Fruit fly (Drosophila melanogaster) whole organism, embryonic: ENCODE results near the gene dgt1.

Source experiments
- CG12219 ChIP-seq: fragments of 200-800 bp; sonication (Bioruptor generic); optimal IDR thresholded peaks from 3 replicates; lab custom pipeline; 2018; ENCODE audit warnings: missing biosample characterization, mild to moderate bottlenecking, missing genetic modification characterization
- CG15479 ChIP-seq: fragments of 200-800 bp; sonication (Bioruptor generic); optimal IDR thresholded peaks from 3 replicates; lab custom pipeline; 2019; ENCODE audit warnings: missing biosample characterization, mild to moderate bottlenecking, missing genetic modification characterization, moderate library complexity
- CG17802 ChIP-seq: fragments of 200-800 bp; sonication (Bioruptor generic); optimal IDR thresholded peaks from 2 replicates; lab custom pipeline; 2018; ENCODE audit warnings: missing biosample characterization, mild to moderate bottlenecking, missing genetic modification characterization, moderate library complexity
- CG18599 ChIP-seq: fragments of 200-800 bp; sonication (Bioruptor generic); optimal IDR thresholded peaks from 3 replicates; lab custom pipeline; 2017; ENCODE audit warnings: missing biosample characterization, missing genetic modification characterization, mild to moderate bottlenecking, moderate library complexity, missing genetic modification reagents
- CG2678 ChIP-seq: fragments of 200-800 bp; sonication (Bioruptor generic); optimal IDR thresholded peaks from 3 replicates; lab custom pipeline; 2019; ENCODE audit warnings: missing biosample characterization, mild to moderate bottlenecking, missing genetic modification characterization, moderate library complexity
- CG30020 ChIP-seq: fragments of 200-800 bp; optimal IDR thresholded peaks from 2 replicates; lab custom pipeline; 2019; ENCODE audit warnings: missing biosample characterization, mild to moderate bottlenecking, missing genetic modification characterization, moderate library complexity
- CG31441 ChIP-seq: fragments of 200-800 bp; sonication (Bioruptor generic); IDR thresholded peaks from 2 replicates; pipeline ENCODE4 v1.3.6; 2022; ENCODE audit warnings: missing biosample characterization, missing genetic modification characterization
- CG3163 ChIP-seq: fragments of 200-800 bp; sonication (Bioruptor generic); optimal IDR thresholded peaks from 3 replicates; lab custom pipeline; 2016; ENCODE audit warnings: missing biosample characterization, missing genetic modification characterization
- CG32532 ChIP-seq: fragments of 200-800 bp; sonication (Bioruptor generic); IDR thresholded peaks from 2 replicates; pipeline ENCODE4 v1.3.6; 2022; ENCODE audit warnings: missing biosample characterization, missing genetic modification characterization
- CG34422 ChIP-seq: fragments of 200-800 bp; sonication (Bioruptor generic); IDR thresholded peaks from 3 replicates; pipeline ENCODE4 v1.3.6; 2022; ENCODE audit warnings: missing biosample characterization, missing genetic modification characterization
- CG3838 ChIP-seq: fragments of 200-800 bp; sonication (Bioruptor generic); optimal IDR thresholded peaks from 3 replicates; lab custom pipeline; 2016; ENCODE audit warnings: missing biosample characterization, missing genetic modification characterization
- CG5180 ChIP-seq: fragments of 200-800 bp; sonication (Bioruptor generic); optimal IDR thresholded peaks from 3 replicates; lab custom pipeline; 2017; ENCODE audit warnings: missing biosample characterization, missing genetic modification characterization, mild to moderate bottlenecking, moderate library complexity, missing genetic modification reagents
- CG5953 ChIP-seq: fragments of 200-800 bp; sonication (Bioruptor generic); IDR thresholded peaks from 2 replicates; pipeline ENCODE4 v1.3.6; 2022; ENCODE audit warnings: missing biosample characterization, missing genetic modification characterization
- CG8281 ChIP-seq: fragments of 200-800 bp; sonication (Bioruptor generic); optimal IDR thresholded peaks from 2 replicates; lab custom pipeline; 2018; ENCODE audit warnings: missing biosample characterization, mild to moderate bottlenecking, missing genetic modification characterization, moderate library complexity
- Chrac-16 ChIP-seq: fragments of 200-800 bp; sonication (Bioruptor generic); optimal IDR thresholded peaks from 3 replicates; lab custom pipeline; 2016; ENCODE audit warnings: missing biosample characterization, missing genetic modification characterization
- CrebB ChIP-seq: fragments of 200-800 bp; sonication (Bioruptor generic); optimal IDR thresholded peaks from 3 replicates; lab custom pipeline; 2018; ENCODE audit warnings: missing biosample characterization, mild to moderate bottlenecking, missing genetic modification characterization
- D19A ChIP-seq: fragments of 200-800 bp; optimal IDR thresholded peaks from 3 replicates; lab custom pipeline; 2019; ENCODE audit warnings: missing biosample characterization, mild to moderate bottlenecking, missing genetic modification characterization, moderate library complexity
- Dbx ChIP-seq: fragments of 200-800 bp; sonication (Bioruptor generic); IDR thresholded peaks from 3 replicates; pipeline ENCODE4 v1.3.6; 2022; ENCODE audit warnings: missing biosample characterization, missing genetic modification characterization
- Deaf1 ChIP-seq: fragments of 200-800 bp; optimal IDR thresholded peaks from 3 replicates; lab custom pipeline; 2019; ENCODE audit warnings: missing biosample characterization, mild to moderate bottlenecking, missing genetic modification characterization, moderate library complexity
- HLH4C ChIP-seq: fragments of 200-800 bp; sonication (Bioruptor generic); IDR thresholded peaks from 3 replicates; pipeline ENCODE4 v1.3.6; 2022; ENCODE audit warnings: missing biosample characterization, missing genetic modification characterization; ENCODE audit not compliant: partially characterized antibody
- Hr78 ChIP-seq, 2 experiments: fragments of 200-800 bp in 1 of 2; fragments of >200 bp in 1 of 2; sonication (Bioruptor generic) in 1 of 2; optimal IDR thresholded peaks; 2 replicates each; lab custom pipeline; 2017 to 2019; ENCODE audit warnings: missing biosample characterization in 2 of 2, missing genetic modification characterization in 2 of 2, mild to moderate bottlenecking in 1 of 2, moderate library complexity in 1 of 2
- Jarid2 ChIP-seq: fragments of 200-800 bp; sonication (Bioruptor generic); optimal IDR thresholded peaks from 3 replicates; lab custom pipeline; 2017; ENCODE audit warnings: mild to moderate bottlenecking, missing biosample characterization, missing genetic modification reagents, missing genetic modification characterization
- MBD-R2 ChIP-seq: fragments of 200-800 bp; sonication (Bioruptor generic); IDR thresholded peaks from 2 replicates; pipeline ENCODE4 v1.3.6; 2022; ENCODE audit warnings: missing biosample characterization, missing genetic modification characterization
- NFAT ChIP-seq: fragments of 200-800 bp; sonication (Bioruptor generic); IDR thresholded peaks from 2 replicates; pipeline ENCODE4 v1.3.6; 2022; ENCODE audit warnings: missing biosample characterization, missing genetic modification characterization
- NK7.1 ChIP-seq: fragments of 200-800 bp; sonication (Bioruptor generic); optimal IDR thresholded peaks from 3 replicates; lab custom pipeline; 2016; ENCODE audit warnings: missing biosample characterization, missing genetic modification characterization
- Scr ChIP-seq: fragments of 200-800 bp; sonication (Bioruptor generic); IDR thresholded peaks from 2 replicates; pipeline ENCODE4 v1.3.6; 2022; ENCODE audit warnings: missing biosample characterization, missing genetic modification characterization; ENCODE audit not compliant: partially characterized antibody
- Sox102F ChIP-seq: fragments of 200-800 bp; sonication (Bioruptor generic); optimal IDR thresholded peaks from 2 replicates; lab custom pipeline; 2018; ENCODE audit warnings: missing biosample characterization, mild to moderate bottlenecking, missing genetic modification characterization, moderate library complexity
- Xrp1 ChIP-seq: fragments of 200-800 bp; sonication (Bioruptor generic); IDR thresholded peaks from 2 replicates; pipeline ENCODE4 v1.3.6; 2022; ENCODE audit warnings: missing biosample characterization, missing genetic modification characterization
- aop ChIP-seq: fragments of 200-800 bp; sonication (Bioruptor generic); IDR thresholded peaks from 2 replicates; pipeline ENCODE4 v1.3.6; 2022; ENCODE audit warnings: missing biosample characterization, missing genetic modification characterization
- ara ChIP-seq: fragments of 200-800 bp; sonication (Bioruptor generic); IDR thresholded peaks from 2 replicates; pipeline ENCODE4 v1.3.6; 2022; ENCODE audit warnings: missing biosample characterization, missing genetic modification characterization
- az2 ChIP-seq: fragments of 200-800 bp; sonication (Bioruptor generic); optimal IDR thresholded peaks from 3 replicates; lab custom pipeline; 2016; ENCODE audit warnings: missing biosample characterization, missing genetic modification characterization
- bbx ChIP-seq: fragments of 200-800 bp; sonication (Bioruptor generic); IDR thresholded peaks from 2 replicates; pipeline ENCODE4 v1.3.6; 2022; ENCODE audit warnings: missing biosample characterization, missing genetic modification characterization; ENCODE audit not compliant: partially characterized antibody
- cg ChIP-seq: fragments of 200-800 bp; sonication (Bioruptor generic); optimal IDR thresholded peaks from 3 replicates; lab custom pipeline; 2019; ENCODE audit warnings: missing biosample characterization, mild to moderate bottlenecking, missing genetic modification characterization, moderate library complexity
- ci ChIP-seq: fragments of 200-800 bp; sonication (Bioruptor generic); IDR thresholded peaks from 3 replicates; pipeline ENCODE4 v1.3.6; 2022; ENCODE audit warnings: missing biosample characterization, missing genetic modification characterization
- gcm2 ChIP-seq: fragments of 200-800 bp; sonication (Bioruptor generic); optimal IDR thresholded peaks from 2 replicates; lab custom pipeline; 2016; ENCODE audit warnings: missing biosample characterization, missing genetic modification characterization
- knrl ChIP-seq: fragments of 200-800 bp; sonication (Bioruptor generic); IDR thresholded peaks from 3 replicates; pipeline ENCODE4 v1.3.6; 2022; ENCODE audit warnings: missing biosample characterization, missing genetic modification characterization; ENCODE audit not compliant: partially characterized antibody
- lov ChIP-seq, 2 experiments: fragments of 200-800 bp in 1 of 2; fragments of >200 bp in 1 of 2; sonication (Bioruptor generic) in 1 of 2; IDR thresholded peaks in 1 of 2; optimal IDR thresholded peaks in 1 of 2; 2 replicates in 1 of 2; 3 replicates in 1 of 2; pipeline versions ENCODE4 v1.3.6 to Lab custom; 2017 to 2022; ENCODE audit warnings: missing biosample characterization in 1 of 2, missing genetic modification characterization in 1 of 2
- mld ChIP-seq: fragments of 200-800 bp; sonication (Bioruptor generic); IDR thresholded peaks from 3 replicates; pipeline ENCODE4 v1.3.6; 2022; ENCODE audit warnings: missing biosample characterization, missing genetic modification characterization; ENCODE audit not compliant: partially characterized antibody
- nerfin-2 ChIP-seq: fragments of 200-800 bp; sonication (Bioruptor generic); IDR thresholded peaks from 2 replicates; pipeline ENCODE4 v1.3.6; 2022; ENCODE audit warnings: missing biosample characterization, missing genetic modification characterization; ENCODE audit not compliant: partially characterized antibody
- nmo ChIP-seq: fragments of 200-800 bp; sonication (Bioruptor generic); optimal IDR thresholded peaks from 2 replicates; lab custom pipeline; 2018; ENCODE audit warnings: missing biosample characterization, mild to moderate bottlenecking, missing genetic modification characterization, moderate library complexity
- otp ChIP-seq: fragments of 200-800 bp; sonication (Bioruptor generic); IDR thresholded peaks from 3 replicates; pipeline ENCODE4, ENCODE4 v1.3.6; 2022; ENCODE audit warnings: missing biosample characterization, missing genetic modification characterization
- sens ChIP-seq: fragments of 200-800 bp; sonication (Bioruptor generic); peaks from one replicate; lab custom pipeline; 2016; ENCODE audit warnings: missing biosample characterization, missing genetic modification characterization
- sens-2 ChIP-seq: fragments of 200-800 bp; sonication (Bioruptor generic); IDR thresholded peaks from 2 replicates; pipeline ENCODE4 v1.3.6; 2022; ENCODE audit warnings: missing biosample characterization, missing genetic modification characterization
- unc-4 ChIP-seq: fragments of 200-800 bp; sonication (Bioruptor generic); IDR thresholded peaks from 2 replicates; pipeline ENCODE4 v1.3.6; 2022; ENCODE audit warnings: missing biosample characterization, missing genetic modification characterization; ENCODE audit not compliant: partially characterized antibody
- usp ChIP-seq: fragments of >200 bp; optimal IDR thresholded peaks from 2 replicates; lab custom pipeline; 2017; ENCODE audit warnings: missing biosample characterization, missing genetic modification characterization
- yki ChIP-seq: fragments of >200 bp; optimal IDR thresholded peaks from 3 replicates; lab custom pipeline; 2018
- z ChIP-seq: fragments of 200-800 bp; sonication (Bioruptor generic); IDR thresholded peaks from 3 replicates; pipeline ENCODE4 v1.3.6; 2022; ENCODE audit warnings: missing biosample characterization, missing genetic modification characterization
- zen2 ChIP-seq: fragments of 200-800 bp; sonication (Bioruptor generic); IDR thresholded peaks from 3 replicates; pipeline ENCODE4 v1.3.6; 2022; ENCODE audit warnings: missing biosample characterization, missing genetic modification characterization; ENCODE audit not compliant: partially characterized antibody

The dgt1 gene

DNA sequence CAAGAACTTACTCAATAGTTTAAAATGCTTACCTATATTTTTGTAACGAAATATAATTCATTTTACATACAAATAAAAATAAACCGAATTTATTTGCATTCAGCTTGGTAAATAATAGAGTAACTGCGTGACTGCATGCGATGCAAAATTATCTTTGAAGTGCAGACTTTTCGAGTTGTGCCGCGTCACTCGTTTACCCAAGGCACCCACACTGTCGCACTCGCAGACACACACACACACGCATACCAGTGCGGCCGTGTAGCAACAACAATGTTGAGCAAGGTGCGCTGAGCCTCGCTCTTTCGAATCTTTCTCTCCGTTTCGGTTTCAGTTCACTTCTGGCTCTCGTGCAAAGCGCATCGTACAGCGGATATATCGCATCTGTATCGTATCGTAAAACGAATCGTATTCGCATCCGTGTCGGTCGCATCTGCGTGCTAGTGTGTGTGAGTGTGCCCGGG is 19.5 kb upstream of the dgt1 start, which contains the start of gene CG31038 (continued):
- peak; percentile 76 for TF ChIP-seq sens (GFP tag; lab: Kevin White, UChicago)
- no peak for TF ChIP-seq gcm2 (GFP tag; lab: Kevin White, UChicago)
- peak; percentile 10 for TF ChIP-seq CG2678 (tag; lab: Kevin White, UChicago)
- TF ChIP-seq aop = 0 out of 2 replicates have a peak, but pooled peaks have one; percentile 3
- peak; percentile 40 for TF ChIP-seq CrebB (tag; lab: Kevin White, UChicago)
- peak; percentile 10 for TF ChIP-seq Sox102F (GFP tag; lab: Kevin White, UChicago)
- peak; percentile 79 for TF ChIP-seq CG3163
- TF ChIP-seq Chrac-16 = no peak
- peak; percentile 47; the same call in 1 of the 3 replicates for TF ChIP-seq Dbx
- peak; percentile 15 for TF ChIP-seq CG18599
- peak; percentile 40; the same call in 1 of the 2 replicates for TF ChIP-seq NFAT
- TF ChIP-seq Scr = peak; percentile 48
- no peak for TF ChIP-seq lov (optimal IDR thresholded peaks at IDR 0.05; lab: Kevin White, UChicago)
- TF ChIP-seq lov (GFP tag; IDR thresholded peaks at IDR 0.05; lab: Robert Waterston, UW) = 0 out of 3 replicates have a peak, but pooled peaks have one; percentile 40
- TF ChIP-seq z (GFP tag; lab: Robert Waterston, UW) = peak; percentile 80
- TF ChIP-seq unc-4 (GFP tag; lab: Robert Waterston, UW) = peak; percentile 40; the same call in 1 of the 2 replicates
- TF ChIP-seq CG17802 (tag; lab: Kevin White, UChicago) = no peak
- TF ChIP-seq CG8281 (tag; lab: Kevin White, UChicago) = no peak
- peak; percentile 1 for TF ChIP-seq NK7.1 (GFP tag; lab: Kevin White, UChicago)
- TF ChIP-seq ara (GFP tag; lab: Robert Waterston, UW) = peak; percentile 61; the same call in 1 of the 2 replicates
- TF ChIP-seq mld (GFP tag; lab: Robert Waterston, UW) = no peak
- TF ChIP-seq usp = no peak
- TF ChIP-seq MBD-R2 (GFP tag; lab: Robert Waterston, UW) = peak; percentile 29; the same call in 1 of the 2 replicates
- TF ChIP-seq otp (GFP tag; lab: Robert Waterston, UW) = peak; percentile 29; the same call in 1 of the 3 replicates
- peak; percentile 97 for TF ChIP-seq cg (GFP tag; lab: Kevin White, UChicago)
- TF ChIP-seq yki (lab: Kevin White, UChicago) = peak; percentile 67
- TF ChIP-seq D19A (tag; lab: Kevin White, UChicago) = peak; percentile 91
- TF ChIP-seq CG12219 (GFP tag; lab: Kevin White, UChicago) = peak; percentile 42
- TF ChIP-seq ci (GFP tag; lab: Robert Waterston, UW) = peak; percentile 84; the same call in 2 of the 3 replicates
- TF ChIP-seq Deaf1 = peak; percentile 78
- peak; percentile 41; the same call in 1 of the 2 replicates for TF ChIP-seq sens-2 (GFP tag; lab: Robert Waterston, UW)
- peak; percentile 71; the same call in 1 of the 3 replicates for TF ChIP-seq CG34422 (GFP tag; lab: Robert Waterston, UW)
- peak; percentile 24 for TF ChIP-seq CG31441 (GFP tag; lab: Robert Waterston, UW)
- TF ChIP-seq Jarid2 (GFP tag; lab: Kevin White, UChicago) = peak; percentile 96
- no peak for TF ChIP-seq CG5953 (GFP tag; lab: Robert Waterston, UW)
- peak; percentile 85 for TF ChIP-seq CG15479 (GFP tag; lab: Kevin White, UChicago)
- TF ChIP-seq HLH4C = peak; percentile 42; the same call in 1 of the 3 replicates
- 0 out of 2 replicates have a peak, but pooled peaks have one; percentile 15 for TF ChIP-seq CG32532 (GFP tag; lab: Robert Waterston, UW)
- TF ChIP-seq CG5180 (GFP tag; lab: Kevin White, UChicago) = peak; percentile 23
- TF ChIP-seq nmo (GFP tag; lab: Kevin White, UChicago) = peak; percentile 23
- TF ChIP-seq zen2 (GFP tag; lab: Robert Waterston, UW) = peak; percentile 74; the same call in 2 of the 3 replicates
- no peak for TF ChIP-seq az2 (GFP tag; lab: Kevin White, UChicago)
- TF ChIP-seq CG30020 (tag; lab: Kevin White, UChicago) = no peak
- TF ChIP-seq nerfin-2 (GFP tag; lab: Robert Waterston, UW) = no peak
- peak; percentile 28; the same call in 1 of the 2 replicates for TF ChIP-seq Xrp1 (GFP tag; lab: Robert Waterston, UW)
- TF ChIP-seq knrl (GFP tag; lab: Robert Waterston, UW) = no peak
- TF ChIP-seq Hr78 (GFP tag; optimal IDR thresholded peaks at IDR 0.05; lab: Kevin White, UChicago) = peak in 1 of 2 experiments; percentile 38
- no peak for TF ChIP-seq CG3838 (GFP tag; lab: Kevin White, UChicago)
- peak; percentile 69 for TF ChIP-seq bbx (GFP tag; lab: Robert Waterston, UW)
